Fruit fly (Drosophila melanogaster) whole organism, prepupa: ENCODE data around the gene CG16965.

Experiments used
- Blimp-1 ChIP-seq: fragments of 200-800 bp; sonication (Bioruptor generic); optimal IDR thresholded peaks from 3 replicates; lab custom pipeline; 2017; ENCODE audit warnings: missing biosample characterization, missing genetic modification characterization, mild to moderate bottlenecking, moderate library complexity, missing genetic modification reagents
- CG15336 ChIP-seq: fragments of 200-800 bp; sonication (Bioruptor generic); IDR thresholded peaks from 2 replicates; pipeline ENCODE4 v1.3.6; 2022; ENCODE audit warnings: missing biosample characterization, missing genetic modification characterization
- CG31627 ChIP-seq: fragments of 200-800 bp; sonication (Bioruptor generic); optimal IDR thresholded peaks from 3 replicates; lab custom pipeline; 2016; ENCODE audit warnings: missing biosample characterization, missing genetic modification characterization
- CG32006 ChIP-seq: fragments of 200-800 bp; sonication (Bioruptor generic); optimal IDR thresholded peaks from 3 replicates; lab custom pipeline; 2017; ENCODE audit warnings: missing biosample characterization, mild to moderate bottlenecking, missing genetic modification characterization
- CG4318 ChIP-seq: fragments of 200-800 bp; sonication (Bioruptor generic); optimal IDR thresholded peaks from 3 replicates; lab custom pipeline; 2017; ENCODE audit warnings: missing biosample characterization, mild to moderate bottlenecking, missing genetic modification characterization
- CG6854 ChIP-seq: fragments of 200-800 bp; sonication (Bioruptor generic); optimal IDR thresholded peaks from 2 replicates; lab custom pipeline; 2017; ENCODE audit warnings: missing biosample characterization, mild to moderate bottlenecking, missing genetic modification characterization
- CG8119 ChIP-seq: fragments of 200-800 bp; sonication (Bioruptor generic); IDR thresholded peaks from 3 replicates; pipeline ENCODE4 v1.3.6; 2022; ENCODE audit warnings: missing biosample characterization, missing genetic modification characterization
- CG8319 ChIP-seq: fragments of 200-800 bp; sonication (Bioruptor generic); optimal IDR thresholded peaks from 3 replicates; lab custom pipeline; 2016; ENCODE audit warnings: missing biosample characterization, missing genetic modification characterization
- Hr39 ChIP-seq: fragments of 200-800 bp; sonication (Bioruptor generic); optimal IDR thresholded peaks from 2 replicates; lab custom pipeline; 2016; ENCODE audit warnings: missing biosample characterization, missing genetic modification characterization
- eg ChIP-seq: fragments of 200-800 bp; sonication (Bioruptor generic); IDR thresholded peaks from 3 replicates; pipeline ENCODE4 v1.3.6; 2022; ENCODE audit warnings: missing biosample characterization, missing genetic modification characterization
- fkh ChIP-seq: fragments of 200-800 bp; sonication (Bioruptor generic); optimal IDR thresholded peaks from 3 replicates; lab custom pipeline; 2017; ENCODE audit warnings: missing biosample characterization, mild to moderate bottlenecking, missing genetic modification characterization, moderate library complexity
- pdm3 ChIP-seq: fragments of 200-800 bp; sonication (Bioruptor generic); optimal IDR thresholded peaks from 3 replicates; lab custom pipeline; 2016; ENCODE audit warnings: missing biosample characterization, missing genetic modification characterization
- spab ChIP-seq: fragments of 200-800 bp; sonication (Bioruptor generic); optimal IDR thresholded peaks from 2 replicates; lab custom pipeline; 2017; ENCODE audit warnings: missing biosample characterization, mild to moderate bottlenecking, missing genetic modification characterization, missing genetic modification reagents
- ss ChIP-seq, 2 experiments: fragments of 200-800 bp; sonication (Bioruptor generic); optimal IDR thresholded peaks; 2 replicates in 1 of 2; 3 replicates in 1 of 2; lab custom pipeline; 2017 to 2018; ENCODE audit warnings: mild to moderate bottlenecking in 2 of 2, missing biosample characterization in 2 of 2, missing genetic modification characterization in 2 of 2, moderate library complexity in 1 of 2

- TF ChIP-seq CG8319 (GFP tag; lab: Kevin White, UChicago) (no peak), spab (GFP tag; lab: Kevin White, UChicago) (no peak), ss (GFP tag; optimal IDR thresholded peaks at IDR 0.05; lab: Kevin White, UChicago) (no peak), CG6854 (GFP tag; lab: Kevin White, UChicago) (no peak), CG31627 (GFP tag; lab: Kevin White, UChicago) (no peak), Blimp-1 (GFP tag; lab: Kevin White, UChicago) (no peak), fkh (GFP tag; lab: Kevin White, UChicago) (no peak), CG15336 (GFP tag; lab: Robert Waterston, UW) (no peak), pdm3 (no peak), CG4318 (GFP tag; lab: Kevin White, UChicago) (no peak), eg (GFP tag; lab: Robert Waterston, UW) (no peak), Hr39 (GFP tag; lab: Kevin White, UChicago) (no peak), CG32006 (GFP tag; lab: Kevin White, UChicago) (no peak), CG8119 (GFP tag; lab: Robert Waterston, UW) (no peak)
Measured at dm6 chr2L:11940620-11941019, 40.8 kb upstream of the CG16965 start.
